Fruit fly (Drosophila melanogaster) whole organism, embryonic: Measurements from ENCODE around the gene CG17768.

Experiments
- Adf1 ChIP-seq: fragments of 200-800 bp; sonication (Bioruptor generic); IDR thresholded peaks from 2 replicates; pipeline ENCODE4 v1.3.6; 2022; ENCODE audit warnings: missing biosample characterization, missing genetic modification characterization
- B-H1 ChIP-seq: fragments of 200-800 bp; sonication (Bioruptor generic); IDR thresholded peaks from 3 replicates; pipeline ENCODE4 v1.3.6; 2022; ENCODE audit warnings: missing biosample characterization, missing genetic modification characterization
- Bgb ChIP-seq: fragments of 200-800 bp; sonication (Bioruptor generic); IDR thresholded peaks from 2 replicates; pipeline ENCODE4 v1.3.6; 2022; ENCODE audit warnings: missing biosample characterization, missing genetic modification characterization; ENCODE audit not compliant: partially characterized antibody
- CG10147 ChIP-seq: fragments of 200-800 bp; sonication (Bioruptor generic); optimal IDR thresholded peaks from 2 replicates; lab custom pipeline; 2019; ENCODE audit warnings: missing biosample characterization, mild to moderate bottlenecking, missing genetic modification characterization, moderate library complexity
- CG10209 ChIP-seq: fragments of 200-800 bp; sonication (Bioruptor generic); optimal IDR thresholded peaks from 3 replicates; lab custom pipeline; 2017; ENCODE audit warnings: missing biosample characterization, mild to moderate bottlenecking, missing genetic modification characterization, missing genetic modification reagents
- CG10366 ChIP-seq: fragments of 200-800 bp; sonication (Bioruptor generic); IDR thresholded peaks from 2 replicates; pipeline ENCODE4 v1.3.6; 2022; ENCODE audit warnings: missing biosample characterization, missing genetic modification characterization
- CG11456 ChIP-seq: fragments of 200-800 bp; sonication (Bioruptor generic); IDR thresholded peaks from 3 replicates; pipeline ENCODE4 v1.3.6; 2022; ENCODE audit warnings: missing biosample characterization, missing genetic modification characterization
- CG11696 ChIP-seq: fragments of 200-800 bp; sonication (Bioruptor generic); IDR thresholded peaks from 2 replicates; pipeline ENCODE4 v1.3.6; 2022; ENCODE audit warnings: missing biosample characterization, missing genetic modification characterization
- CG14014 ChIP-seq: fragments of 200-800 bp; sonication (Bioruptor generic); IDR thresholded peaks from 2 replicates; pipeline ENCODE4 v1.3.6; 2022; ENCODE audit warnings: missing biosample characterization, missing genetic modification characterization
- CG1529 ChIP-seq: fragments of 200-800 bp; sonication (Bioruptor generic); optimal IDR thresholded peaks from 3 replicates; lab custom pipeline; 2018; ENCODE audit warnings: missing biosample characterization, missing genetic modification characterization
- CG1603 ChIP-seq: fragments of 200-800 bp; sonication (Bioruptor generic); optimal IDR thresholded peaks from 2 replicates; lab custom pipeline; 2019; ENCODE audit warnings: missing biosample characterization, mild to moderate bottlenecking, missing genetic modification characterization, moderate library complexity
- CG17359 ChIP-seq: fragments of 200-800 bp; sonication (Bioruptor generic); optimal IDR thresholded peaks from 3 replicates; lab custom pipeline; 2018; ENCODE audit warnings: missing biosample characterization, mild to moderate bottlenecking, missing genetic modification characterization, moderate library complexity
- CG17802 ChIP-seq: fragments of 200-800 bp; sonication (Bioruptor generic); optimal IDR thresholded peaks from 2 replicates; lab custom pipeline; 2018; ENCODE audit warnings: missing biosample characterization, mild to moderate bottlenecking, missing genetic modification characterization, moderate library complexity
- CG17912 ChIP-seq: fragments of 200-800 bp; sonication (Bioruptor generic); optimal IDR thresholded peaks from 2 replicates; lab custom pipeline; 2018; ENCODE audit warnings: missing biosample characterization, mild to moderate bottlenecking, missing genetic modification characterization
- CG1792 ChIP-seq: fragments of 200-800 bp; sonication (Bioruptor generic); optimal IDR thresholded peaks from 2 replicates; lab custom pipeline; 2016; ENCODE audit warnings: missing biosample characterization, missing genetic modification characterization
- CG18599 ChIP-seq: fragments of 200-800 bp; sonication (Bioruptor generic); optimal IDR thresholded peaks from 3 replicates; lab custom pipeline; 2017; ENCODE audit warnings: missing biosample characterization, missing genetic modification characterization, mild to moderate bottlenecking, moderate library complexity, missing genetic modification reagents
- CG2116 ChIP-seq: fragments of 200-800 bp; sonication (Bioruptor generic); optimal IDR thresholded peaks from 3 replicates; lab custom pipeline; 2018; ENCODE audit warnings: missing biosample characterization, mild to moderate bottlenecking, missing genetic modification characterization
- CG30431 ChIP-seq: fragments of 200-800 bp; sonication (Bioruptor generic); optimal IDR thresholded peaks from 2 replicates; lab custom pipeline; 2017; ENCODE audit warnings: missing biosample characterization, missing genetic modification characterization
- CG34422 ChIP-seq: fragments of 200-800 bp; sonication (Bioruptor generic); IDR thresholded peaks from 3 replicates; pipeline ENCODE4 v1.3.6; 2022; ENCODE audit warnings: missing biosample characterization, missing genetic modification characterization
- CG6272 ChIP-seq: fragments of 200-800 bp; sonication (Bioruptor generic); IDR thresholded peaks from 2 replicates; pipeline ENCODE4 v1.3.6; 2022; ENCODE audit warnings: missing biosample characterization, missing genetic modification characterization
- CG7271 ChIP-seq: fragments of 200-800 bp; sonication (Bioruptor generic); optimal IDR thresholded peaks from 2 replicates; lab custom pipeline; 2018; ENCODE audit warnings: missing biosample characterization, mild to moderate bottlenecking, missing genetic modification characterization, moderate library complexity
- CG7987 ChIP-seq: fragments of 200-800 bp; sonication (Bioruptor generic); optimal IDR thresholded peaks from 2 replicates; lab custom pipeline; 2018; ENCODE audit warnings: missing biosample characterization, mild to moderate bottlenecking, missing genetic modification characterization, moderate library complexity
- CG8765 ChIP-seq: fragments of 200-800 bp; sonication (Bioruptor generic); IDR thresholded peaks from 2 replicates; pipeline ENCODE4 v1.3.6; 2022; ENCODE audit warnings: missing biosample characterization, missing genetic modification characterization
- CG8924 ChIP-seq: fragments of 200-800 bp; optimal IDR thresholded peaks from 3 replicates; lab custom pipeline; 2019; ENCODE audit warnings: missing biosample characterization, mild to moderate bottlenecking, missing genetic modification characterization, moderate library complexity
- CG9727 ChIP-seq: fragments of 200-800 bp; sonication (Bioruptor generic); optimal IDR thresholded peaks from 3 replicates; lab custom pipeline; 2017; ENCODE audit warnings: missing biosample characterization, mild to moderate bottlenecking, missing genetic modification characterization
- Deaf1 ChIP-seq: fragments of 200-800 bp; optimal IDR thresholded peaks from 3 replicates; lab custom pipeline; 2019; ENCODE audit warnings: missing biosample characterization, mild to moderate bottlenecking, missing genetic modification characterization, moderate library complexity
- Doc2 ChIP-seq: fragments of 200-800 bp; sonication (Bioruptor generic); IDR thresholded peaks from 2 replicates; pipeline ENCODE4 v1.3.6; 2022; ENCODE audit warnings: missing biosample characterization, missing genetic modification characterization
- Eip74EF ChIP-seq, 2 experiments: fragments of 200-800 bp in 1 of 2; fragments of >200 bp in 1 of 2; sonication (Bioruptor generic) in 1 of 2; optimal IDR thresholded peaks; 2 replicates each; lab custom pipeline; 2017 to 2019; ENCODE audit warnings: missing biosample characterization in 2 of 2, missing genetic modification characterization in 2 of 2, mild to moderate bottlenecking in 1 of 2, moderate library complexity in 1 of 2
- Hey ChIP-seq: fragments of 200-800 bp; sonication (Bioruptor generic); optimal IDR thresholded peaks from 3 replicates; lab custom pipeline; 2018; ENCODE audit warnings: missing biosample characterization, mild to moderate bottlenecking, missing genetic modification characterization
- Kr ChIP-seq: fragments of 200-800 bp; sonication (Bioruptor generic); optimal IDR thresholded peaks from 2 replicates; lab custom pipeline; 2017; ENCODE audit warnings: missing biosample characterization, mild to moderate bottlenecking, missing genetic modification characterization
- Lim3 ChIP-seq: fragments of 200-800 bp; sonication (Bioruptor generic); IDR thresholded peaks from 2 replicates; pipeline ENCODE4 v1.3.6; 2022; ENCODE audit warnings: missing biosample characterization, missing genetic modification characterization
- Myb ChIP-seq: fragments of 200-800 bp; sonication (Bioruptor generic); optimal IDR thresholded peaks from 2 replicates; lab custom pipeline; 2016; ENCODE audit warnings: missing biosample characterization, missing genetic modification characterization
- NfI ChIP-seq: fragments of 200-800 bp; sonication (Bioruptor generic); optimal IDR thresholded peaks from 3 replicates; lab custom pipeline; 2018; ENCODE audit warnings: missing biosample characterization, mild to moderate bottlenecking, missing genetic modification characterization, moderate library complexity
- Opbp ChIP-seq: fragments of 200-800 bp; sonication (Bioruptor generic); IDR thresholded peaks from 3 replicates; pipeline ENCODE4 v1.3.6; 2022; ENCODE audit warnings: missing biosample characterization, missing genetic modification characterization; ENCODE audit not compliant: partially characterized antibody
- Pdp1 ChIP-seq, 2 experiments: fragments of 200-800 bp; sonication (Bioruptor generic); optimal IDR thresholded peaks; 3 replicates each; lab custom pipeline; 2016; ENCODE audit warnings: missing biosample characterization in 2 of 2, missing genetic modification characterization in 2 of 2, mild to moderate bottlenecking in 1 of 2, moderate library complexity in 1 of 2
- Side ChIP-seq: fragments of 200-800 bp; sonication (Bioruptor generic); optimal IDR thresholded peaks from 2 replicates; lab custom pipeline; 2016; ENCODE audit warnings: missing biosample characterization, missing genetic modification characterization
- Sox100B ChIP-seq: fragments of 200-800 bp; sonication (Bioruptor generic); optimal IDR thresholded peaks from 3 replicates; lab custom pipeline; 2018; ENCODE audit warnings: missing biosample characterization, mild to moderate bottlenecking, missing genetic modification characterization
- Sox102F ChIP-seq: fragments of 200-800 bp; sonication (Bioruptor generic); optimal IDR thresholded peaks from 2 replicates; lab custom pipeline; 2018; ENCODE audit warnings: missing biosample characterization, mild to moderate bottlenecking, missing genetic modification characterization, moderate library complexity
- aop ChIP-seq: fragments of 200-800 bp; sonication (Bioruptor generic); IDR thresholded peaks from 2 replicates; pipeline ENCODE4 v1.3.6; 2022; ENCODE audit warnings: missing biosample characterization, missing genetic modification characterization
- bcd ChIP-seq: fragments of 200-800 bp; sonication (Bioruptor generic); optimal IDR thresholded peaks from 2 replicates; lab custom pipeline; 2017; ENCODE audit warnings: missing biosample characterization, mild to moderate bottlenecking, missing genetic modification characterization
- bsh ChIP-seq, 2 experiments: fragments of 200-800 bp; sonication (Bioruptor generic); optimal IDR thresholded peaks; 2 replicates each; lab custom pipeline; 2017 to 2018; ENCODE audit warnings: mild to moderate bottlenecking in 2 of 2, missing biosample characterization in 2 of 2, missing genetic modification characterization in 2 of 2, moderate library complexity in 1 of 2
- btn ChIP-seq: fragments of 200-800 bp; sonication (Bioruptor generic); optimal IDR thresholded peaks from 2 replicates; lab custom pipeline; 2016; ENCODE audit warnings: missing biosample characterization, missing genetic modification characterization
- cad ChIP-seq: fragments of >200 bp; optimal IDR thresholded peaks from 2 replicates; lab custom pipeline; 2017; ENCODE audit warnings: missing biosample characterization, missing genetic modification characterization
- chinmo ChIP-seq: fragments of 200-800 bp; sonication (Bioruptor generic); IDR thresholded peaks from 4 replicates; pipeline ENCODE4 v1.3.6; 2022; ENCODE audit warnings: missing biosample characterization, missing genetic modification characterization; ENCODE audit not compliant: partially characterized antibody
- chn ChIP-seq: fragments of 200-800 bp; sonication (Bioruptor generic); optimal IDR thresholded peaks from 2 replicates; lab custom pipeline; 2016; ENCODE audit warnings: missing biosample characterization, missing genetic modification characterization
- gfzf ChIP-seq: fragments of 200-800 bp; sonication (Bioruptor generic); optimal IDR thresholded peaks from 2 replicates; lab custom pipeline; 2016; ENCODE audit warnings: missing biosample characterization, mild to moderate bottlenecking, missing genetic modification characterization, moderate library complexity
- mirr ChIP-seq: fragments of 200-800 bp; sonication (Bioruptor generic); optimal IDR thresholded peaks from 3 replicates; lab custom pipeline; 2018; ENCODE audit warnings: missing biosample characterization, mild to moderate bottlenecking, missing genetic modification characterization
- nerfin-2 ChIP-seq: fragments of 200-800 bp; sonication (Bioruptor generic); IDR thresholded peaks from 2 replicates; pipeline ENCODE4 v1.3.6; 2022; ENCODE audit warnings: missing biosample characterization, missing genetic modification characterization; ENCODE audit not compliant: partially characterized antibody
- trh ChIP-seq: fragments of 200-800 bp; sonication (Bioruptor generic); optimal IDR thresholded peaks from 2 replicates; lab custom pipeline; 2016; ENCODE audit warnings: missing biosample characterization, missing genetic modification characterization
- tup ChIP-seq: fragments of 200-800 bp; sonication (Bioruptor generic); optimal IDR thresholded peaks from 2 replicates; lab custom pipeline; 2016; ENCODE audit warnings: missing biosample characterization, mild to moderate bottlenecking, missing genetic modification characterization, moderate library complexity

Gene CG17768

dm6 chr2L:10356508-10356907 is 48.5 kb downstream of the CG17768 start, which contains the start of the genes CtsL4 and ClpP (continued):
- no peak for TF ChIP-seq CG30431 (GFP tag; lab: Kevin White, UChicago)
- TF ChIP-seq Kr (GFP tag; lab: Kevin White, UChicago), result no peak
- TF ChIP-seq Lim3, result no peak
- TF ChIP-seq cad, result no peak
- TF ChIP-seq CG17359 (tag; lab: Kevin White, UChicago), result peak; percentile 18
- TF ChIP-seq CG7987, result no peak
- no peak; the same call in 2 of the 3 replicates for TF ChIP-seq B-H1 (GFP tag; lab: Robert Waterston, UW)
- TF ChIP-seq mirr, result no peak
- TF ChIP-seq CG18599 (GFP tag; lab: Kevin White, UChicago), result no peak
- no peak for TF ChIP-seq CG11696 (GFP tag; lab: Robert Waterston, UW)
- TF ChIP-seq CG14014 (GFP tag; lab: Robert Waterston, UW), result no peak
- no peak for TF ChIP-seq Side (GFP tag; lab: Kevin White, UChicago)
- TF ChIP-seq aop (GFP tag; lab: Robert Waterston, UW), result no peak
- peak; percentile 65; the same call in 1 of the 3 replicates for TF ChIP-seq CG34422 (GFP tag; lab: Robert Waterston, UW)
- TF ChIP-seq CG7271 (tag; lab: Kevin White, UChicago), result peak; percentile 8
- TF ChIP-seq btn (GFP tag; lab: Kevin White, UChicago), result no peak
- peak; percentile 29 to 97 for TF ChIP-seq Pdp1 (GFP tag; optimal IDR thresholded peaks at IDR 0.05; lab: Kevin White, UChicago)
- TF ChIP-seq NfI (GFP tag; lab: Kevin White, UChicago), result peak; percentile 18
- TF ChIP-seq Adf1, result no peak
- no peak for TF ChIP-seq CG1792 (GFP tag; lab: Kevin White, UChicago)
- no peak for TF ChIP-seq Doc2
- no peak for TF ChIP-seq tup (GFP tag; lab: Kevin White, UChicago)
- TF ChIP-seq CG11456 (GFP tag; lab: Robert Waterston, UW), result peak; percentile 35; the same call in 1 of the 3 replicates
- peak; percentile 38; the same call in 1 of the 2 replicates for TF ChIP-seq CG10366 (GFP tag; lab: Robert Waterston, UW)
- no peak for TF ChIP-seq bcd
- peak; percentile 35 for TF ChIP-seq gfzf
- TF ChIP-seq Opbp (GFP tag; lab: Robert Waterston, UW), result no peak
- peak; percentile 15 for TF ChIP-seq Myb (GFP tag; lab: Kevin White, UChicago)
- peak in 1 of 2 experiments; percentile 33 for TF ChIP-seq bsh (GFP tag; optimal IDR thresholded peaks at IDR 0.05; lab: Kevin White, UChicago)
- TF ChIP-seq CG2116 (GFP tag; lab: Kevin White, UChicago), result peak; percentile 65
- no peak for TF ChIP-seq Hey (tag; lab: Kevin White, UChicago)
- TF ChIP-seq Bgb, result no peak
- no peak for TF ChIP-seq chinmo (GFP tag; lab: Robert Waterston, UW)
- TF ChIP-seq Sox102F (GFP tag; lab: Kevin White, UChicago), result no peak
- TF ChIP-seq CG17802 (tag; lab: Kevin White, UChicago), result peak; percentile 94
- peak; percentile 13 for TF ChIP-seq chn (GFP tag; lab: Kevin White, UChicago)
- TF ChIP-seq CG8924 (tag; lab: Kevin White, UChicago), result peak; percentile 59
- TF ChIP-seq CG10147, result no peak
- peak; percentile 24 for TF ChIP-seq CG10209 (GFP tag; lab: Kevin White, UChicago)
- no peak for TF ChIP-seq CG9727 (GFP tag; lab: Kevin White, UChicago)
- no peak for TF ChIP-seq Deaf1 (tag; lab: Kevin White, UChicago)
- TF ChIP-seq CG6272, result no peak; the same call in 1 of the 2 replicates
- TF ChIP-seq nerfin-2 (GFP tag; lab: Robert Waterston, UW), result no peak
- peak; percentile 23 for TF ChIP-seq CG17912 (GFP tag; lab: Kevin White, UChicago)
- TF ChIP-seq Sox100B (GFP tag; lab: Kevin White, UChicago), result no peak
- TF ChIP-seq CG1603, result peak; percentile 100
- no peak for TF ChIP-seq CG8765 (GFP tag; lab: Robert Waterston, UW)
- TF ChIP-seq Eip74EF (GFP tag; optimal IDR thresholded peaks at IDR 0.05; lab: Kevin White, UChicago), result no peak
- TF ChIP-seq trh (GFP tag; lab: Kevin White, UChicago), result no peak
- TF ChIP-seq CG1529 (GFP tag; lab: Kevin White, UChicago), result no peak
